Fruit fly (Drosophila melanogaster) whole organism, embryonic: ENCODE measurements around the gene CG1024.

Experiments
- Atf-2 ChIP-seq: fragments of 200-800 bp; sonication (Bioruptor generic); optimal IDR thresholded peaks from 2 replicates; lab custom pipeline; 2016; ENCODE audit warnings: missing biosample characterization, missing genetic modification characterization
- Atf3 ChIP-seq: fragments of 200-800 bp; sonication (Bioruptor generic); optimal IDR thresholded peaks from 3 replicates; lab custom pipeline; 2016; ENCODE audit warnings: missing biosample characterization, missing genetic modification characterization
- Atf6 ChIP-seq: fragments of 200-800 bp; sonication (Bioruptor generic); IDR thresholded peaks from 2 replicates; pipeline ENCODE4 v1.3.6; 2022; ENCODE audit warnings: missing biosample characterization, missing genetic modification characterization
- B-H1 ChIP-seq: fragments of 200-800 bp; sonication (Bioruptor generic); IDR thresholded peaks from 3 replicates; pipeline ENCODE4 v1.3.6; 2022; ENCODE audit warnings: missing biosample characterization, missing genetic modification characterization
- B-H2 ChIP-seq: fragments of 200-800 bp; sonication (Bioruptor generic); optimal IDR thresholded peaks from 2 replicates; lab custom pipeline; 2018; ENCODE audit warnings: missing biosample characterization, mild to moderate bottlenecking, missing genetic modification characterization
- C15 ChIP-seq: fragments of 200-800 bp; sonication (Bioruptor generic); IDR thresholded peaks from 3 replicates; pipeline ENCODE4 v1.3.6; 2022; ENCODE audit warnings: missing biosample characterization, missing genetic modification characterization
- CG10462 ChIP-seq: fragments of 200-800 bp; sonication (Bioruptor generic); optimal IDR thresholded peaks from 2 replicates; lab custom pipeline; 2016; ENCODE audit warnings: missing biosample characterization, missing genetic modification characterization
- CG14860 ChIP-seq: fragments of 200-800 bp; sonication (Bioruptor generic); IDR thresholded peaks from 3 replicates; pipeline ENCODE4 v1.3.6; 2022; ENCODE audit warnings: missing biosample characterization, missing genetic modification characterization; ENCODE audit not compliant: partially characterized antibody
- CG1529 ChIP-seq: fragments of 200-800 bp; sonication (Bioruptor generic); optimal IDR thresholded peaks from 3 replicates; lab custom pipeline; 2018; ENCODE audit warnings: missing biosample characterization, missing genetic modification characterization
- CG17186 ChIP-seq: fragments of 200-800 bp; sonication (Bioruptor generic); optimal IDR thresholded peaks from 3 replicates; lab custom pipeline; 2017; ENCODE audit warnings: missing biosample characterization, missing genetic modification reagents, missing genetic modification characterization
- CG18599 ChIP-seq: fragments of 200-800 bp; sonication (Bioruptor generic); optimal IDR thresholded peaks from 3 replicates; lab custom pipeline; 2017; ENCODE audit warnings: missing biosample characterization, missing genetic modification characterization, mild to moderate bottlenecking, moderate library complexity, missing genetic modification reagents
- CG31388 ChIP-seq: fragments of 200-800 bp; sonication (Bioruptor generic); optimal IDR thresholded peaks from 2 replicates; lab custom pipeline; 2016; ENCODE audit warnings: missing biosample characterization, missing genetic modification characterization
- CG3726 ChIP-seq: fragments of 200-800 bp; sonication (Bioruptor generic); IDR thresholded peaks from 3 replicates; pipeline ENCODE4, ENCODE4 v1.3.6; 2022; ENCODE audit warnings: missing biosample characterization, missing genetic modification characterization
- CG4360 ChIP-seq: fragments of 200-800 bp; sonication (Bioruptor generic); IDR thresholded peaks from 2 replicates; pipeline ENCODE4 v1.3.6; 2022; ENCODE audit warnings: missing biosample characterization, missing genetic modification characterization
- CG6654 ChIP-seq: fragments of 200-800 bp; sonication (Bioruptor generic); optimal IDR thresholded peaks from 2 replicates; lab custom pipeline; 2017; ENCODE audit warnings: missing biosample characterization, mild to moderate bottlenecking, missing genetic modification characterization
- CG7357 ChIP-seq: fragments of 200-800 bp; sonication (Bioruptor generic); IDR thresholded peaks from 3 replicates; pipeline ENCODE4 v1.3.6; 2022; ENCODE audit warnings: missing biosample characterization, missing genetic modification characterization
- CG7556 ChIP-seq: fragments of 200-800 bp; sonication (Bioruptor generic); optimal IDR thresholded peaks from 2 replicates; lab custom pipeline; 2017; ENCODE audit warnings: missing biosample characterization, mild to moderate bottlenecking, missing genetic modification characterization
- CG7745 ChIP-seq: fragments of 200-800 bp; sonication (Bioruptor generic); optimal IDR thresholded peaks from 2 replicates; lab custom pipeline; 2018; ENCODE audit warnings: missing biosample characterization, mild to moderate bottlenecking, missing genetic modification characterization, moderate library complexity
- CG8089 ChIP-seq: fragments of 200-800 bp; sonication (Bioruptor generic); optimal IDR thresholded peaks from 3 replicates; lab custom pipeline; 2016; ENCODE audit warnings: missing biosample characterization, missing genetic modification characterization
- CG8359 ChIP-seq: fragments of 200-800 bp; sonication (Bioruptor generic); optimal IDR thresholded peaks from 2 replicates; lab custom pipeline; 2017; ENCODE audit warnings: missing biosample characterization, mild to moderate bottlenecking, missing genetic modification characterization, borderline replicate concordance
- CG8765 ChIP-seq: fragments of 200-800 bp; sonication (Bioruptor generic); IDR thresholded peaks from 2 replicates; pipeline ENCODE4 v1.3.6; 2022; ENCODE audit warnings: missing biosample characterization, missing genetic modification characterization
- Deaf1 ChIP-seq: fragments of 200-800 bp; optimal IDR thresholded peaks from 3 replicates; lab custom pipeline; 2019; ENCODE audit warnings: missing biosample characterization, mild to moderate bottlenecking, missing genetic modification characterization, moderate library complexity
- Dfd ChIP-seq, 2 experiments: fragments of >200 bp; optimal IDR thresholded peaks; 2 replicates each; lab custom pipeline; 2017; ENCODE audit warnings: missing biosample characterization in 2 of 2, missing genetic modification characterization in 2 of 2
- Gug ChIP-seq: fragments of 200-800 bp; sonication (Bioruptor generic); IDR thresholded peaks from 4 replicates; pipeline ENCODE4 v1.3.6; 2022; ENCODE audit warnings: missing biosample characterization, missing genetic modification characterization
- HmgZ ChIP-seq: fragments of 200-800 bp; sonication (Bioruptor generic); optimal IDR thresholded peaks from 2 replicates; lab custom pipeline; 2018; ENCODE audit warnings: missing biosample characterization, mild to moderate bottlenecking, missing genetic modification characterization
- Lim3 ChIP-seq: fragments of 200-800 bp; sonication (Bioruptor generic); IDR thresholded peaks from 2 replicates; pipeline ENCODE4 v1.3.6; 2022; ENCODE audit warnings: missing biosample characterization, missing genetic modification characterization
- Lpt ChIP-seq: fragments of >200 bp; optimal IDR thresholded peaks from 2 replicates; lab custom pipeline; 2018; ENCODE audit warnings: missing biosample characterization, missing genetic modification characterization
- Nf-YC ChIP-seq: fragments of 200-800 bp; optimal IDR thresholded peaks from 3 replicates; lab custom pipeline; 2019; ENCODE audit warnings: missing biosample characterization, mild to moderate bottlenecking, missing genetic modification characterization, moderate library complexity
- Oaz ChIP-seq: fragments of 200-800 bp; sonication (Bioruptor generic); IDR thresholded peaks from 2 replicates; pipeline ENCODE4 v1.3.6; 2022; ENCODE audit warnings: missing biosample characterization, missing genetic modification characterization
- Pdp1 ChIP-seq, 2 experiments: fragments of 200-800 bp; sonication (Bioruptor generic); optimal IDR thresholded peaks; 3 replicates each; lab custom pipeline; 2016; ENCODE audit warnings: missing biosample characterization in 2 of 2, missing genetic modification characterization in 2 of 2, mild to moderate bottlenecking in 1 of 2, moderate library complexity in 1 of 2
- Sox102F ChIP-seq: fragments of 200-800 bp; sonication (Bioruptor generic); optimal IDR thresholded peaks from 2 replicates; lab custom pipeline; 2018; ENCODE audit warnings: missing biosample characterization, mild to moderate bottlenecking, missing genetic modification characterization, moderate library complexity
- TFAM ChIP-seq: fragments of 200-800 bp; sonication (Bioruptor generic); optimal IDR thresholded peaks from 2 replicates; lab custom pipeline; 2017; ENCODE audit warnings: missing biosample characterization, missing genetic modification characterization, inconsistent platforms
- Tbp ChIP-seq: fragments of >200 bp; optimal IDR thresholded peaks from 2 replicates; lab custom pipeline; 2018; ENCODE audit warnings: missing biosample characterization, missing genetic modification characterization
- cato ChIP-seq: fragments of 200-800 bp; sonication (Bioruptor generic); optimal IDR thresholded peaks from 2 replicates; lab custom pipeline; 2016; ENCODE audit warnings: missing biosample characterization, missing genetic modification characterization, borderline replicate concordance
- caup ChIP-seq: fragments of 200-800 bp; sonication (Bioruptor generic); optimal IDR thresholded peaks from 3 replicates; lab custom pipeline; 2017; ENCODE audit warnings: missing biosample characterization, mild to moderate bottlenecking, missing genetic modification characterization, moderate library complexity; ENCODE audit not compliant: severe bottlenecking
- ems ChIP-seq: fragments of 200-800 bp; sonication (Bioruptor generic); optimal IDR thresholded peaks from 3 replicates; lab custom pipeline; 2016; ENCODE audit warnings: missing biosample characterization, missing genetic modification characterization
- en ChIP-seq: fragments of 200-800 bp; sonication (Bioruptor generic); optimal IDR thresholded peaks from 2 replicates; lab custom pipeline; 2016; ENCODE audit warnings: missing biosample characterization, missing genetic modification characterization
- eve ChIP-seq, 2 experiments: fragments of >200 bp; optimal IDR thresholded peaks; 2 replicates each; lab custom pipeline; 2017; ENCODE audit warnings: missing biosample characterization in 2 of 2, missing genetic modification characterization in 2 of 2
- fd102C ChIP-seq: fragments of 200-800 bp; sonication (Bioruptor generic); optimal IDR thresholded peaks from 2 replicates; lab custom pipeline; 2018; ENCODE audit warnings: missing biosample characterization, mild to moderate bottlenecking, missing genetic modification characterization, moderate library complexity
- fd3F ChIP-seq: fragments of 200-800 bp; sonication (Bioruptor generic); optimal IDR thresholded peaks from 2 replicates; lab custom pipeline; 2018; ENCODE audit warnings: missing biosample characterization, mild to moderate bottlenecking, missing genetic modification characterization, moderate library complexity
- gfzf ChIP-seq: fragments of 200-800 bp; sonication (Bioruptor generic); optimal IDR thresholded peaks from 2 replicates; lab custom pipeline; 2016; ENCODE audit warnings: missing biosample characterization, mild to moderate bottlenecking, missing genetic modification characterization, moderate library complexity
- jigr1 ChIP-seq: fragments of 200-800 bp; sonication (Bioruptor generic); IDR thresholded peaks from 3 replicates; pipeline ENCODE4 v1.3.6; 2022; ENCODE audit warnings: missing biosample characterization, missing genetic modification characterization
- kah ChIP-seq: fragments of 200-800 bp; sonication (Bioruptor generic); optimal IDR thresholded peaks from 2 replicates; lab custom pipeline; 2018; ENCODE audit warnings: missing biosample characterization, mild to moderate bottlenecking, missing genetic modification characterization
- kay ChIP-seq: fragments of 200-800 bp; sonication (Bioruptor generic); optimal IDR thresholded peaks from 2 replicates; lab custom pipeline; 2016; ENCODE audit warnings: missing biosample characterization, missing genetic modification characterization
- knrl ChIP-seq: fragments of 200-800 bp; sonication (Bioruptor generic); IDR thresholded peaks from 3 replicates; pipeline ENCODE4 v1.3.6; 2022; ENCODE audit warnings: missing biosample characterization, missing genetic modification characterization; ENCODE audit not compliant: partially characterized antibody
- luna ChIP-seq: fragments of 200-800 bp; sonication (Bioruptor generic); optimal IDR thresholded peaks from 2 replicates; lab custom pipeline; 2016; ENCODE audit warnings: missing biosample characterization, missing genetic modification characterization
- nerfin-1 ChIP-seq: fragments of 200-800 bp; sonication (Bioruptor generic); optimal IDR thresholded peaks from 3 replicates; lab custom pipeline; 2019; ENCODE audit warnings: missing biosample characterization, mild to moderate bottlenecking, missing genetic modification characterization, moderate library complexity
- onecut ChIP-seq: fragments of 200-800 bp; sonication (Bioruptor generic); IDR thresholded peaks from 2 replicates; pipeline ENCODE4 v1.3.6; 2022; ENCODE audit warnings: missing biosample characterization, missing genetic modification characterization
- peb ChIP-seq: fragments of 200-800 bp; sonication (Bioruptor generic); IDR thresholded peaks from 2 replicates; pipeline ENCODE4 v1.3.6; 2022; ENCODE audit warnings: missing biosample characterization, missing genetic modification characterization
- pros ChIP-seq: fragments of 200-800 bp; sonication (Bioruptor generic); optimal IDR thresholded peaks from 3 replicates; lab custom pipeline; 2019; ENCODE audit warnings: missing biosample characterization, mild to moderate bottlenecking, missing genetic modification characterization, moderate library complexity
- schlank ChIP-seq: fragments of 200-800 bp; sonication (Bioruptor generic); optimal IDR thresholded peaks from 2 replicates; lab custom pipeline; 2018; ENCODE audit warnings: missing biosample characterization, mild to moderate bottlenecking, missing genetic modification characterization

Gene CG1024

dm6 chr3R:6416242-6416641 lies 36.1 kb upstream of the CG1024 start (continued):
- TF ChIP-seq CG1529 (GFP tag; lab: Kevin White, UChicago): no peak
- peak; percentile 47 for TF ChIP-seq luna (GFP tag; lab: Kevin White, UChicago)
- peak; percentile 75 for TF ChIP-seq onecut
- TF ChIP-seq Deaf1 (tag; lab: Kevin White, UChicago): peak; percentile 61
- TF ChIP-seq CG8359: peak; percentile 10
- TF ChIP-seq caup (GFP tag; lab: Kevin White, UChicago): peak; percentile 85
- TF ChIP-seq Atf-2 (GFP tag; lab: Kevin White, UChicago): peak; percentile 58
- no peak for TF ChIP-seq kah (GFP tag; lab: Kevin White, UChicago)
- peak; percentile 54; the same call in 1 of the 2 replicates for TF ChIP-seq peb (GFP tag; lab: Robert Waterston, UW)
- peak; percentile 87 for TF ChIP-seq CG7556
- TF ChIP-seq jigr1 (GFP tag; lab: Robert Waterston, UW): 0 out of 3 replicates have a peak, but pooled peaks have one; percentile 19
- TF ChIP-seq Oaz (GFP tag; lab: Robert Waterston, UW): peak; percentile 60; the same call in 1 of the 2 replicates
- peak; percentile 58; the same call in 1 of the 3 replicates for TF ChIP-seq CG3726
- TF ChIP-seq en (GFP tag; lab: Kevin White, UChicago): peak; percentile 30
- TF ChIP-seq CG14860 (GFP tag; lab: Robert Waterston, UW): no peak
- peak; percentile 37 for TF ChIP-seq CG6654 (GFP tag; lab: Kevin White, UChicago)
- TF ChIP-seq cato: no peak
- TF ChIP-seq Nf-YC: peak; percentile 12
- peak; percentile 83 for TF ChIP-seq Atf6 (GFP tag; lab: Robert Waterston, UW)
- peak; percentile 47 for TF ChIP-seq B-H2
- peak; percentile 70; the same call in 1 of the 2 replicates for TF ChIP-seq CG8765 (GFP tag; lab: Robert Waterston, UW)
- peak; percentile 79 for TF ChIP-seq CG7357 (GFP tag; lab: Robert Waterston, UW)
- peak; percentile 18 for TF ChIP-seq CG10462 (GFP tag; lab: Kevin White, UChicago)
- TF ChIP-seq fd3F: peak; percentile 60
- peak; percentile 83 for TF ChIP-seq schlank (tag; lab: Kevin White, UChicago)
- no peak for TF ChIP-seq CG7745 (tag; lab: Kevin White, UChicago)
- no peak for TF ChIP-seq TFAM (GFP tag; lab: Kevin White, UChicago)
- TF ChIP-seq CG4360 (GFP tag; lab: Robert Waterston, UW): peak; percentile 70
- TF ChIP-seq CG8089 (GFP tag; lab: Kevin White, UChicago): peak; percentile 40
- TF ChIP-seq Sox102F (GFP tag; lab: Kevin White, UChicago): peak; percentile 69
- peak; percentile 77 for TF ChIP-seq HmgZ (tag; lab: Kevin White, UChicago)
- peak; percentile 64 to 72 for TF ChIP-seq Pdp1 (GFP tag; optimal IDR thresholded peaks at IDR 0.05; lab: Kevin White, UChicago)
- no peak for TF ChIP-seq pros
- TF ChIP-seq Atf3 (GFP tag; lab: Kevin White, UChicago): peak; percentile 29
- TF ChIP-seq Tbp (GFP tag; lab: Kevin White, UChicago): no peak
- no peak for TF ChIP-seq gfzf (GFP tag; lab: Kevin White, UChicago)
- no peak for TF ChIP-seq knrl (GFP tag; lab: Robert Waterston, UW)
- peak; percentile 64 for TF ChIP-seq ems
- no peak for TF ChIP-seq CG31388 (GFP tag; lab: Kevin White, UChicago)
- peak; percentile 64 for TF ChIP-seq Lim3 (GFP tag; lab: Robert Waterston, UW)
- TF ChIP-seq fd102C: no peak
- TF ChIP-seq nerfin-1: peak; percentile 22
- TF ChIP-seq CG17186 (GFP tag; lab: Kevin White, UChicago): no peak
- no peak for TF ChIP-seq Lpt
- peak; percentile 72; the same call in 3 of the 4 replicates for TF ChIP-seq Gug
- TF ChIP-seq eve (GFP tag; optimal IDR thresholded peaks at IDR 0.05; lab: Kevin White, UChicago): peak in 1 of 2 experiments; percentile 53
- peak; percentile 52 for TF ChIP-seq kay (GFP tag; lab: Kevin White, UChicago)
- peak; percentile 97 for TF ChIP-seq CG18599 (GFP tag; lab: Kevin White, UChicago)
- peak; percentile 66; the same call in 1 of the 3 replicates for TF ChIP-seq C15
- TF ChIP-seq B-H1: peak; percentile 74
- no peak for TF ChIP-seq Dfd (GFP tag; optimal IDR thresholded peaks at IDR 0.05; lab: Kevin White, UChicago)
